Fruit fly (Drosophila melanogaster) whole organism, adult: ENCODE results near the gene cav.

ENCODE experiments used
- CG14711 ChIP-seq: fragments of 200-800 bp; sonication (Bioruptor generic); optimal IDR thresholded peaks from 2 replicates; lab custom pipeline; 2018; ENCODE audit warnings: missing biosample characterization, mild to moderate bottlenecking, missing genetic modification characterization, moderate library complexity
- CG7045 ChIP-seq: fragments of 200-800 bp; sonication (Bioruptor generic); optimal IDR thresholded peaks from 2 replicates; lab custom pipeline; 2017; ENCODE audit warnings: missing biosample characterization, mild to moderate bottlenecking, missing genetic modification characterization
- CG7101 ChIP-seq: fragments of 200-800 bp; sonication (Bioruptor generic); optimal IDR thresholded peaks from 2 replicates; lab custom pipeline; 2018; ENCODE audit warnings: missing biosample characterization, mild to moderate bottlenecking, missing genetic modification characterization, moderate library complexity
- Clk ChIP-seq: fragments of 200-800 bp; sonication (Bioruptor generic); optimal IDR thresholded peaks from 2 replicates; lab custom pipeline; 2017; ENCODE audit warnings: missing biosample characterization, missing genetic modification characterization
- Crg-1 ChIP-seq: fragments of 200-800 bp; sonication (Bioruptor generic); optimal IDR thresholded peaks from 2 replicates; lab custom pipeline; 2016; ENCODE audit warnings: missing biosample characterization, missing genetic modification characterization
- Hr96 ChIP-seq: fragments of 200-800 bp; sonication (Bioruptor generic); optimal IDR thresholded peaks from 2 replicates; lab custom pipeline; 2016; ENCODE audit warnings: missing biosample characterization, missing genetic modification characterization
- bab1 ChIP-seq: fragments of 200-800 bp; sonication (Bioruptor generic); optimal IDR thresholded peaks from 3 replicates; lab custom pipeline; 2019; ENCODE audit warnings: missing biosample characterization, mild to moderate bottlenecking, missing genetic modification characterization, moderate library complexity
- cnc ChIP-seq, 2 experiments: fragments of >200 bp; optimal IDR thresholded peaks; 2 replicates each; lab custom pipeline; 2017
- kay ChIP-seq: fragments of 200-800 bp; sonication (Bioruptor generic); peaks from one replicate; lab custom pipeline; 2016; ENCODE audit warnings: missing biosample characterization, missing genetic modification characterization, borderline replicate concordance
- tj ChIP-seq: fragments of 200-800 bp; sonication (Bioruptor generic); optimal IDR thresholded peaks from 3 replicates; lab custom pipeline; 2017; ENCODE audit warnings: missing biosample characterization, mild to moderate bottlenecking, missing genetic modification characterization, moderate library complexity

DNA sequence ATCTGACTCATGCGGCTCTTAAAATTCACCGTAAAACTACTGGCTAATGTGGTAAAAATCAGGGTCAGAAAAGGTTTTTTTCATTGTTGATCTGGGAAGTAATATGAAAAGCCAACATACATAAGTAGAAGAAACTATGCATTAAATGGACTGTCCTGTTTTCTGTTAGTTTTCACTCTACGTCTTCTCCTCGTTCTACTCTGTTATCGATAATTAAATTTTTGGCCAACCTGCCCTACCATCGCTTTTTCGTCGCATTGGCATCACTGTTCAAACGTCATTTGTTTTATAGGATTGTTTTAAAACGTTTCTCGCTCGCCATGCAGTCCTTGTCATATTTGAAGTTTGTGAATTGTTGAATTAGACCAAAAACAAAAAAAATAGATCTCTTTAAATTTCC is 13.8 kb downstream of the cav start:
- TF ChIP-seq bab1 (GFP tag; lab: Kevin White, UChicago) (no peak), CG7101 (tag; lab: Kevin White, UChicago) (no peak), CG7045 (no peak), Crg-1 (GFP tag; lab: Kevin White, UChicago) (no peak), Hr96 (no peak), cnc (optimal IDR thresholded peaks at IDR 0.05; lab: Kevin White, UChicago) (no peak), kay (GFP tag; lab: Kevin White, UChicago) (no peak), CG14711 (no peak), tj (GFP tag; lab: Kevin White, UChicago) (no peak), Clk (GFP tag; lab: Kevin White, UChicago) (no peak)
